Worm (Caenorhabditis elegans): Measurements from ENCODE around the gene srt-42.

DNA sequence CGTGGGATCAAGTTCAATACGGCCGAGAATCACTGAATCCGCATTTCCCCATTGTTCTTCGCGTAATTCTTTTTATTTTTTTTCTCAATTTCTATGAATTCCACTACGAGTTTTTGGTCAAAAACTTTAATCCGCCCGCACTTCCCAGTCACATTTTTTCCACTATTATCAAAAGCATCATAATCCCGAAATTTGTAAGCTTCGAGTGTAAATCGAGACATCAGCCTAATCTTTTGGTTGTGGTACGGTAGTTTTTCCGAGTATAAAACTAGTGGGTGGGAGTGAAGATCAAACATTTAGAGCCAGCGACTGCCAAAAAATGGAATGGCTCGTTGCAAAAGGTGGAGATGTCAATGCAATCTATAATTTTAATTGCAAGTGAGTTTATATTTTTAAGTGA is at the start of gene srt-42:
- TF ChIP-seq pes-1 (GFP tag; IDR thresholded peaks at IDR 0.05) (no peak), F13C5.2 (tag; optimal IDR thresholded peaks at IDR 0.05) (no peak), ama-1 (optimal IDR thresholded peaks at IDR 0.05) (no peak), hnd-1 (tag; optimal IDR thresholded peaks at IDR 0.05) (no peak), hmbx-1 (tag; optimal IDR thresholded peaks at IDR 0.05) (no peak), ets-7 (tag; optimal IDR thresholded peaks at IDR 0.05) (no peak), B0310.2 (tag; optimal IDR thresholded peaks at IDR 0.05) (no peak), sea-1 (GFP tag; conservative IDR thresholded peaks at IDR 0.05) (no peak), ceh-36 (tag; optimal IDR thresholded peaks at IDR 0.05) (no peak), scrt-1 (GFP tag; IDR thresholded peaks at IDR 0.05) (no peak), tbx-11 (GFP tag; IDR thresholded peaks at IDR 0.05) (no peak), tbx-37 (GFP tag; conservative IDR thresholded peaks at IDR 0.05) (no peak), flt-1 (GFP tag; IDR thresholded peaks at IDR 0.05) (no peak), tra-4 (tag; optimal IDR thresholded peaks at IDR 0.05) (no peak)

Data from whole organism, early embryonic.